Worm (Caenorhabditis elegans): ENCODE data around the gene F07C6.2.

The F07C6.2 gene

ce11 chrIV:12781804-12782449 lies 9.0 kb upstream of the F07C6.2 start (continued):
- TF ChIP-seq cebp-1 (GFP tag; IDR thresholded peaks at IDR 0.05): no peak
- no peak for TF ChIP-seq cebp-1 (tag; optimal IDR thresholded peaks at IDR 0.05)
- TF ChIP-seq tbx-9 (tag; optimal IDR thresholded peaks at IDR 0.05; ENCODE audit: borderline replicate concordance): no peak
- no peak for TF ChIP-seq let-526 (GFP tag; IDR thresholded peaks at IDR 0.05)
- no peak for TF ChIP-seq gei-17 (GFP tag; optimal IDR thresholded peaks at IDR 0.05)
- no peak for TF ChIP-seq nfya-2 (GFP tag; IDR thresholded peaks at IDR 0.05)
- no peak for TF ChIP-seq fkh-3 (tag; optimal IDR thresholded peaks at IDR 0.05)
- TF ChIP-seq B0261.1 (tag; optimal IDR thresholded peaks at IDR 0.05): no peak
- TF ChIP-seq akir-1 (GFP tag; optimal IDR thresholded peaks at IDR 0.05): no peak
- no peak for TF ChIP-seq nhr-179 (tag; optimal IDR thresholded peaks at IDR 0.05)
- peak; percentile 52; the same call in 1 of the 2 replicates for TF ChIP-seq attf-3 (GFP tag; conservative IDR thresholded peaks at IDR 0.05)
- no peak for TF ChIP-seq repo-1 (tag; optimal IDR thresholded peaks at IDR 0.05)
- peak; percentile 81 for TF ChIP-seq him-1 (tag; optimal IDR thresholded peaks at IDR 0.05)
- no peak for TF ChIP-seq ZK185.1 (tag; optimal IDR thresholded peaks at IDR 0.05; ENCODE audit: poor library complexity, severe bottlenecking)
- TF ChIP-seq hlh-12 (tag; optimal IDR thresholded peaks at IDR 0.05): no peak
- TF ChIP-seq F57A8.1 (GFP tag; optimal IDR thresholded peaks at IDR 0.05): no peak
- no peak for TF ChIP-seq ama-1 (optimal IDR thresholded peaks at IDR 0.05)
- TF ChIP-seq ama-1 (GFP tag; optimal IDR thresholded peaks at IDR 0.05): no peak
- TF ChIP-seq lin-35 (GFP tag; optimal IDR thresholded peaks at IDR 0.05): no peak
- TF ChIP-seq madf-8 (GFP tag; conservative IDR thresholded peaks at IDR 0.05): peak; percentile 40
- TF ChIP-seq ceh-58 (GFP tag; IDR thresholded peaks at IDR 0.05): no peak
- TF ChIP-seq hmg-1.2 (GFP tag; IDR thresholded peaks at IDR 0.05): peak; percentile 97
- TF ChIP-seq hlh-26 (GFP tag; conservative IDR thresholded peaks at IDR 0.05): no peak
- TF ChIP-seq attf-5 (GFP tag; optimal IDR thresholded peaks at IDR 0.05): no peak
- TF ChIP-seq T07F8.4 (tag; optimal IDR thresholded peaks at IDR 0.05): no peak
- TF ChIP-seq atf-7 (tag; optimal IDR thresholded peaks at IDR 0.05): no peak
- no peak for TF ChIP-seq nfya-1 (tag; optimal IDR thresholded peaks at IDR 0.05; ENCODE audit: borderline replicate concordance, insufficient read depth)
- peak; percentile 54; the same call in 1 of the 2 replicates for TF ChIP-seq Y95B8A.8 (GFP tag; IDR thresholded peaks at IDR 0.05)
- TF ChIP-seq lir-1 (GFP tag; conservative IDR thresholded peaks at IDR 0.05): no peak
- peak; percentile 65 for TF ChIP-seq lsl-1 (GFP tag; optimal IDR thresholded peaks at IDR 0.05)
- peak; percentile 11 for TF ChIP-seq efl-1 (GFP tag; optimal IDR thresholded peaks at IDR 0.05)
- TF ChIP-seq die-1 (tag; optimal IDR thresholded peaks at IDR 0.05): no peak
- no peak for TF ChIP-seq bed-1 (GFP tag; IDR thresholded peaks at IDR 0.05)
- no peak for TF ChIP-seq F23B12.7 (tag; optimal IDR thresholded peaks at IDR 0.05; ENCODE audit: insufficient read depth)
- TF ChIP-seq egl-18 (GFP tag; IDR thresholded peaks at IDR 0.05): no peak
- no peak for TF ChIP-seq Y53G8AR.9 (GFP tag; conservative IDR thresholded peaks at IDR 0.05)
- TF ChIP-seq nhr-120 (GFP tag; IDR thresholded peaks at IDR 0.05): no peak
- TF ChIP-seq ztf-6 (GFP tag; IDR thresholded peaks at IDR 0.05): no peak
- no peak for TF ChIP-seq ceh-40 (GFP tag; IDR thresholded peaks at IDR 0.05)
- peak; percentile 82 for TF ChIP-seq madf-6 (GFP tag; IDR thresholded peaks at IDR 0.05)
- TF ChIP-seq K11D2.4 (GFP tag; IDR thresholded peaks at IDR 0.05): no peak
- no peak for TF ChIP-seq F37B4.10 (GFP tag; IDR thresholded peaks at IDR 0.05)
- no peak for TF ChIP-seq tlf-1 (GFP tag; optimal IDR thresholded peaks at IDR 0.05)
- no peak; the same call in 1 of the 2 replicates for TF ChIP-seq dox-1 (GFP tag; IDR thresholded peaks at IDR 0.05)
- peak; percentile 71 for TF ChIP-seq snpc-1.3 (tag; optimal IDR thresholded peaks at IDR 0.05; ENCODE audit: insufficient read depth)
- peak; percentile 58 for TF ChIP-seq F49E8.2 (tag; optimal IDR thresholded peaks at IDR 0.05; ENCODE audit: insufficient read depth)
- TF ChIP-seq ets-4 (GFP tag; optimal IDR thresholded peaks at IDR 0.05): no peak
- no peak for TF ChIP-seq aptf-3 (GFP tag; IDR thresholded peaks at IDR 0.05)
